Worm (Caenorhabditis elegans) whole organism, young adult: ENCODE measurements around the gene spsb-1.

ENCODE experiments used
- B0261.1 ChIP-seq: sonication (generic microtip); optimal IDR thresholded peaks from 2 replicates; lab custom pipeline; 2016; ENCODE audit warnings: mild to moderate bottlenecking, missing genetic modification characterization, moderate library complexity, missing compliant biosample characterization
- F10E7.11 ChIP-seq: sonication (generic microtip); optimal IDR thresholded peaks from 2 replicates; lab custom pipeline; 2017; ENCODE audit warnings: mild to moderate bottlenecking, missing genetic modification characterization, moderate library complexity, missing compliant biosample characterization
- F23B12.7 ChIP-seq: sonication (generic microtip); optimal IDR thresholded peaks from 2 replicates; lab custom pipeline; 2017; ENCODE audit warnings: missing genetic modification characterization, mild to moderate bottlenecking, missing compliant biosample characterization, antibody characterized with exemption, moderate library complexity; ENCODE audit not compliant: insufficient read depth
- F52B5.7 ChIP-seq: sonication (generic microtip); optimal IDR thresholded peaks from 2 replicates; lab custom pipeline; 2016; ENCODE audit warnings: mild to moderate bottlenecking, missing genetic modification characterization, missing compliant biosample characterization
- Y79H2A.3 ChIP-seq: fragments of 200-800 bp; sonication (Bioruptor generic); conservative IDR thresholded peaks from 2 replicates; pipeline ENCODE4 v1.3.6; 2022; ENCODE audit warnings: missing genetic modification reagents, missing genetic modification characterization, missing compliant biosample characterization
- aptf-3 ChIP-seq: fragments of 200-800 bp; sonication (Bioruptor generic); IDR thresholded peaks from 2 replicates; pipeline ENCODE4 v1.3.6; 2022; ENCODE audit warnings: missing genetic modification characterization, missing compliant biosample characterization
- athp-1 ChIP-seq: sonication (generic microtip); optimal IDR thresholded peaks from 2 replicates; lab custom pipeline; 2017; ENCODE audit warnings: mild to moderate bottlenecking, missing genetic modification characterization, missing compliant biosample characterization
- attf-3 ChIP-seq: fragments of 200-800 bp; sonication (Bioruptor generic); conservative IDR thresholded peaks from 2 replicates; pipeline ENCODE4 v1.3.6; 2022; ENCODE audit warnings: missing genetic modification reagents, missing genetic modification characterization, missing compliant biosample characterization
- attf-5 ChIP-seq: fragments of 200-800 bp; sonication (Bioruptor generic); optimal IDR thresholded peaks from 2 replicates; lab custom pipeline; 2018; ENCODE audit warnings: mild to moderate bottlenecking, missing genetic modification characterization, missing compliant biosample characterization
- cebp-2 ChIP-seq: fragments of 200-800 bp; sonication (Bioruptor generic); IDR thresholded peaks from 2 replicates; pipeline ENCODE4 v1.3.6; 2022; ENCODE audit warnings: missing genetic modification characterization, missing compliant biosample characterization
- ceh-40 ChIP-seq: fragments of 200-800 bp; sonication (Bioruptor generic); IDR thresholded peaks from 2 replicates; pipeline ENCODE4 v1.3.6; 2022; ENCODE audit warnings: missing genetic modification characterization, missing compliant biosample characterization
- ceh-79 ChIP-seq: sonication (generic microtip); optimal IDR thresholded peaks from 2 replicates; lab custom pipeline; 2017; ENCODE audit warnings: mild to moderate bottlenecking, missing genetic modification characterization, missing compliant biosample characterization
- die-1 ChIP-seq: sonication (generic microtip); optimal IDR thresholded peaks from 2 replicates; lab custom pipeline; 2016; ENCODE audit warnings: missing genotype, mild to moderate bottlenecking, missing genetic modification characterization, missing compliant biosample characterization
- ekl-4 ChIP-seq: fragments of 200-800 bp; sonication (Bioruptor generic); IDR thresholded peaks from 2 replicates; pipeline ENCODE4 v1.3.6; 2022; ENCODE audit warnings: missing genetic modification reagents, missing genetic modification characterization, missing compliant biosample characterization
- ets-4 ChIP-seq: fragments of 200-800 bp; sonication (Bioruptor generic); optimal IDR thresholded peaks from 2 replicates; lab custom pipeline; 2018; ENCODE audit warnings: mild to moderate bottlenecking, missing genetic modification characterization, missing compliant biosample characterization
- hlh-12 ChIP-seq: sonication (generic microtip); optimal IDR thresholded peaks from 2 replicates; lab custom pipeline; 2016; ENCODE audit warnings: missing genetic modification characterization, missing compliant biosample characterization
- hmg-1.2 ChIP-seq: fragments of 200-800 bp; sonication (Bioruptor generic); IDR thresholded peaks from 2 replicates; pipeline ENCODE4 v1.3.6; 2022; ENCODE audit warnings: missing genetic modification reagents, missing genetic modification characterization, missing compliant biosample characterization
- hrde-1 ChIP-seq: sonication (generic microtip); optimal IDR thresholded peaks from 2 replicates; lab custom pipeline; 2016; ENCODE audit warnings: missing genetic modification characterization, mild to moderate bottlenecking, missing compliant biosample characterization, moderate library complexity, missing genotype, missing genetic modification reagents, borderline replicate concordance
- lin-35 ChIP-seq, 3 experiments: fragments of 150-350 bp in 2 of 3; sonication (generic microtip) in 1 of 3; optimal IDR thresholded peaks; 2 replicates each; lab custom pipeline; 2014 to 2018; ENCODE audit warnings: missing biosample characterization in 3 of 3, missing genetic modification characterization in 3 of 3, missing genetic modification reagents in 3 of 3
- madf-10 ChIP-seq: sonication (generic microtip); optimal IDR thresholded peaks from 2 replicates; lab custom pipeline; 2016; ENCODE audit warnings: mild to moderate bottlenecking, missing genetic modification characterization, missing compliant biosample characterization
- madf-3 ChIP-seq: fragments of 200-800 bp; sonication (Bioruptor generic); IDR thresholded peaks from 2 replicates; pipeline ENCODE4 v1.3.6; 2022; ENCODE audit warnings: missing genetic modification reagents, missing genetic modification characterization, missing compliant biosample characterization
- madf-6 ChIP-seq: fragments of 200-800 bp; sonication (Bioruptor generic); IDR thresholded peaks from 2 replicates; pipeline ENCODE4 v1.3.6; 2022; ENCODE audit warnings: missing genetic modification reagents, missing genetic modification characterization, missing compliant biosample characterization
- mel-28 ChIP-seq: sonication (generic microtip); optimal IDR thresholded peaks from 2 replicates; lab custom pipeline; 2016; ENCODE audit warnings: borderline replicate concordance, mild to moderate bottlenecking, missing genetic modification characterization, missing compliant biosample characterization
- nfya-1 ChIP-seq: sonication (generic microtip); optimal IDR thresholded peaks from 2 replicates; lab custom pipeline; 2017; ENCODE audit warnings: antibody characterized with exemption, missing compliant biosample characterization, missing genetic modification characterization, borderline replicate concordance; ENCODE audit not compliant: insufficient read depth
- nhr-27 ChIP-seq: fragments of 200-800 bp; sonication (Bioruptor generic); optimal IDR thresholded peaks from 2 replicates; lab custom pipeline; 2018; ENCODE audit warnings: mild to moderate bottlenecking, missing genetic modification characterization, moderate library complexity, missing compliant biosample characterization
- nhr-80 ChIP-seq: sonication (generic microtip); optimal IDR thresholded peaks from 2 replicates; lab custom pipeline; 2016; ENCODE audit warnings: missing genetic modification characterization, missing compliant biosample characterization
- nhr-90 ChIP-seq: sonication (generic microtip); optimal IDR thresholded peaks from 2 replicates; lab custom pipeline; 2016; ENCODE audit warnings: missing genotype, mild to moderate bottlenecking, missing genetic modification characterization, missing compliant biosample characterization
- pha-4 ChIP-seq: fragments of 150-350 bp; sonication (generic microtip); optimal IDR thresholded peaks from 2 replicates; lab custom pipeline; 2014; ENCODE audit warnings: missing biosample characterization, missing genetic modification reagents, missing genetic modification characterization
- rpc-1 ChIP-seq, 2 experiments: fragments of 150-350 bp in 1 of 2; sonication (generic microtip) in 1 of 2; optimal IDR thresholded peaks; 2 replicates each; lab custom pipeline; 2014 to 2018; ENCODE audit warnings: missing biosample characterization in 1 of 2, missing genetic modification characterization in 1 of 2, missing genetic modification reagents in 1 of 2, missing genotype in 1 of 2
- sea-2 ChIP-seq: fragments of 200-800 bp; sonication (Bioruptor generic); IDR thresholded peaks from 2 replicates; pipeline ENCODE4 v1.3.6; 2022; ENCODE audit warnings: missing genetic modification characterization, missing compliant biosample characterization
- snpc-4 ChIP-seq, 5 experiments: fragments of 150-350 bp in 1 of 5; sonication (generic microtip) in 4 of 5; optimal IDR thresholded peaks; 2 replicates each; lab custom pipeline; 2014 to 2018; ENCODE audit warnings: missing genetic modification characterization in 5 of 5, missing biosample characterization in 3 of 5, antibody characterized with exemption in 2 of 5, mild to moderate bottlenecking in 2 of 5, missing compliant biosample characterization in 2 of 5, missing genotype in 2 of 5, moderate library complexity in 2 of 5, missing genetic modification reagents in 1 of 5
- tbp1 ChIP-seq: fragments of 200-800 bp; sonication (Bioruptor generic); optimal IDR thresholded peaks from 2 replicates; lab custom pipeline; 2018; ENCODE audit warnings: mild to moderate bottlenecking, missing genetic modification characterization, missing compliant biosample characterization
- tbx-9 ChIP-seq: sonication (generic microtip); optimal IDR thresholded peaks from 2 replicates; lab custom pipeline; 2016; ENCODE audit warnings: borderline replicate concordance, missing genetic modification characterization, inconsistent platforms, missing compliant biosample characterization
- unc-62 ChIP-seq: fragments of 150-350 bp; optimal IDR thresholded peaks from 2 replicates; lab custom pipeline; 2014; ENCODE audit warnings: missing biosample characterization, missing genetic modification reagents, missing genetic modification characterization
- xnd-1 ChIP-seq: sonication (generic microtip); optimal IDR thresholded peaks from 2 replicates; lab custom pipeline; 2016; ENCODE audit warnings: missing genotype, missing genetic modification reagents, missing genetic modification characterization, missing compliant biosample characterization
- ztf-22 ChIP-seq: fragments of 200-800 bp; sonication (Bioruptor generic); optimal IDR thresholded peaks from 2 replicates; lab custom pipeline; 2018; ENCODE audit warnings: mild to moderate bottlenecking, missing genetic modification characterization, moderate library complexity, missing compliant biosample characterization
- ztf-26 ChIP-seq: sonication (generic microtip); optimal IDR thresholded peaks from 2 replicates; lab custom pipeline; 2017; ENCODE audit warnings: missing genetic modification characterization, missing compliant biosample characterization
- ztf-6 ChIP-seq: fragments of 200-800 bp; sonication (Bioruptor generic); IDR thresholded peaks from 2 replicates; pipeline ENCODE4 v1.3.6; 2022; ENCODE audit warnings: missing genetic modification reagents, missing genetic modification characterization, missing compliant biosample characterization

The spsb-1 gene

ce11 chrII:15196433-15196832 lies at the start of gene spsb-1:
Gene spsb-1, plus strand, starts transcription at chrII:15196733.
- no peak for TF ChIP-seq ztf-22 (GFP tag; lab: Kevin White, UChicago)
- no peak for TF ChIP-seq snpc-4 (GFP tag; optimal IDR thresholded peaks at IDR 0.05; lab: Kevin White, UChicago)
- TF ChIP-seq snpc-4 (tag; optimal IDR thresholded peaks at IDR 0.05; lab: Kevin White, UChicago) = no peak
- TF ChIP-seq tbx-9 (tag; lab: Kevin White, UChicago) = no peak
- TF ChIP-seq nhr-27 (tag; lab: Kevin White, UChicago) = no peak
- TF ChIP-seq F23B12.7 (tag; lab: Kevin White, UChicago) = no peak
- TF ChIP-seq nhr-90 (tag; lab: Kevin White, UChicago) = no peak
- no peak for TF ChIP-seq ceh-79 (tag; lab: Kevin White, UChicago)
- TF ChIP-seq ekl-4 (GFP tag; lab: Robert Waterston, UW) = no peak
- no peak for TF ChIP-seq athp-1

ce11 chrII:15148442-15148841 lies 48.1 kb upstream of the spsb-1 start:
- no peak for TF ChIP-seq cebp-2 (GFP tag; lab: Robert Waterston, UW)
- no peak for TF ChIP-seq hlh-12 (tag; lab: Kevin White, UChicago)
- no peak for TF ChIP-seq madf-6 (GFP tag; lab: Robert Waterston, UW)
- TF ChIP-seq ceh-40 (GFP tag; lab: Robert Waterston, UW) = no peak
- no peak for TF ChIP-seq attf-5 (GFP tag; lab: Kevin White, UChicago)
- TF ChIP-seq ztf-26 (tag; lab: Kevin White, UChicago) = no peak
- TF ChIP-seq ets-4 = no peak
- no peak for TF ChIP-seq ztf-6 (GFP tag; lab: Robert Waterston, UW)

DNA sequence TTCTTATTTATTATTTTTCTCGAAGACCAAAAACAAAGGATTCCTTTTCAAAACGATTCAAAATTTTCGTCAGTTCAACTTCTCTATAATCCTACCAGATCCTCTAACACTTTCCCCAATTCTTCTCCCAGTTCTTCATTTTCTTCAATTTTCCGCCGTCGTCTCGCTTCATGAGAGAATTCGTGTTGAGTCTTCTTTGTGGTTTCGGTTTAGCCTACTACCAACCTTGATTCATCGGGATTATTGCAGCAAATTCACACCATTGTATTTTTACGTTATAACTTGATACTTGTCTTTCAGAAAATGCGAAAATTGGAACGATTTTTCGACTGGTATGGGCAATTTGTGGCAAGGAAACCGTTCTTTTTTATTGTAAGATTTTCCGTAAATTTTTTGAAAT lies 38.7 kb upstream of the spsb-1 start, which contains the start of gene ptr-20:
TSS of gene ptr-20 (plus strand) at position 301 of the 400 bp plus-strand sequence.
- TF ChIP-seq ceh-40 (GFP tag; lab: Robert Waterston, UW) = no peak
- TF ChIP-seq F10E7.11 (tag; lab: Kevin White, UChicago) = no peak
- TF ChIP-seq Y79H2A.3 (GFP tag; lab: Robert Waterston, UW) = no peak
- no peak for TF ChIP-seq nfya-1
- TF ChIP-seq rpc-1 (optimal IDR thresholded peaks at IDR 0.05; lab: Kevin White, UChicago) = no peak
- TF ChIP-seq rpc-1 (tag; optimal IDR thresholded peaks at IDR 0.05; lab: Kevin White, UChicago) = no peak
- no peak for TF ChIP-seq cebp-2 (GFP tag; lab: Robert Waterston, UW)
- no peak for TF ChIP-seq madf-3 (GFP tag; lab: Robert Waterston, UW)

ce11 chrII:15158364-15158763 lies 38.2 kb upstream of the spsb-1 start:
- TF ChIP-seq unc-62 (GFP tag; lab: Kevin White, UChicago) = no peak
- TF ChIP-seq, all 124 proteins: peak for 0

- TF ChIP-seq pha-4 (tag; lab: Kevin White, UChicago) (no peak), tbp1 (GFP tag; lab: Kevin White, UChicago) (no peak), F52B5.7 (no peak), nhr-80 (peak; percentile 39)
These were observed 32.1 kb upstream of the spsb-1 start, which contains the start of gene gst-26 for ce11 chrII:15164453-15164852. Gene gst-26, minus strand, starts transcription at chrII:15164553.

DNA sequence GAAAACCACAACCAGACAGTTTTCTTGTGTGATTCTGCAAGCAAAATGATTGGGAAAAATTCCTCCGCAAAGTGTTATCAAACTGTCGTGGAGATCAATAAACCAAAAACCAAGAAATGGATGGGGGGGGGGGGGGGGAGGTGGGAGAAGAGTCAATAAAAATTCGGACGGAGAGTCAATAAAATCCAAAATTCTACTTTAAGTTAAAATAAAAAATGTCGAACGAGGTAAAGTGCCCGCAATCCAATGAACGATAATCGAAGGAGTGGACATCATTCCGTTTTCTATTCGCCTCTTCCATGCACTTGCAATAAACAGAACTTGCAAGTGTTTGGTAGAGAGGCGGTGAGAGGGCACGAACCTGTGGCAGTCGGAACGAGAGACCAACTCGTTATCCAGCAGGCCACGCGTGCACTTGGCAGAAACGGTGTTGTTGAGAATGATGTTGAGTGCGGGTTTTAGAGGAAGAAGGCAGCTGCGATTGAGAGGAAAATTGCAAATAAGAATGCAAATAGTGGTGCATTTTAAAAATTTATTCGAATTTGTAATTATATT lies 30.8 kb upstream of the spsb-1 start, which contains the start of gene gst-27:
TSS of gene gst-27 (minus strand) at position 51 of the 555 bp plus-strand sequence.
- no peak; the same call in 1 of the 2 replicates for TF ChIP-seq sea-2 (GFP tag; lab: Robert Waterston, UW)
- peak; percentile 79 for TF ChIP-seq hrde-1 (tag; lab: Kevin White, UChicago)
- TF ChIP-seq die-1 (tag; lab: Kevin White, UChicago) = peak; percentile 95
- TF ChIP-seq aptf-3 (GFP tag; lab: Robert Waterston, UW) = 0 out of 2 replicates have a peak, but pooled peaks have one; percentile 47
- peak; percentile 89 for TF ChIP-seq B0261.1 (tag; lab: Kevin White, UChicago)
- TF ChIP-seq mel-28 (tag; lab: Kevin White, UChicago) = peak; percentile 79
- TF ChIP-seq xnd-1 (tag; lab: Kevin White, UChicago) = no peak
- peak; percentile 91 for TF ChIP-seq ztf-26 (tag; lab: Kevin White, UChicago)
- peak; percentile 71 for TF ChIP-seq hmg-1.2 (GFP tag; lab: Robert Waterston, UW)
- peak in 1 of 3 experiments; percentile 86 for TF ChIP-seq lin-35 (GFP tag; optimal IDR thresholded peaks at IDR 0.05; lab: Kevin White, UChicago)
- TF ChIP-seq attf-3 (GFP tag; lab: Robert Waterston, UW) = peak; percentile 60; the same call in 1 of the 2 replicates
- TF ChIP-seq madf-10 (tag; lab: Kevin White, UChicago) = peak; percentile 88
- TF ChIP-seq madf-3 (GFP tag; lab: Robert Waterston, UW) = peak; percentile 36; the same call in 1 of the 2 replicates
- TF ChIP-seq ztf-6 (GFP tag; lab: Robert Waterston, UW) = peak; percentile 54; the same call in 1 of the 2 replicates
